Fruit fly (Drosophila melanogaster) whole organism, embryonic: ENCODE measurements around the gene CG6153.
A peak's percentile ranks its signal among the peaks of the same experiment; 100 is the strongest.

Experiments used
- Abd-B ChIP-seq: fragments of 200-800 bp; sonication (Bioruptor generic); optimal IDR thresholded peaks from 2 replicates; lab custom pipeline; 2018; ENCODE audit warnings: missing biosample characterization, mild to moderate bottlenecking, missing genetic modification characterization, moderate library complexity
- Asciz ChIP-seq: fragments of 200-800 bp; sonication (Bioruptor generic); optimal IDR thresholded peaks from 2 replicates; lab custom pipeline; 2017; ENCODE audit warnings: missing biosample characterization, mild to moderate bottlenecking, missing genetic modification characterization, missing genetic modification reagents
- Atf6 ChIP-seq: fragments of 200-800 bp; sonication (Bioruptor generic); IDR thresholded peaks from 2 replicates; pipeline ENCODE4 v1.3.6; 2022; ENCODE audit warnings: missing biosample characterization, missing genetic modification characterization
- Awh ChIP-seq: fragments of 200-800 bp; sonication (Bioruptor generic); IDR thresholded peaks from 2 replicates; pipeline ENCODE4, ENCODE4 v1.3.6; 2022; ENCODE audit warnings: missing biosample characterization, missing genetic modification characterization
- B-H1 ChIP-seq: fragments of 200-800 bp; sonication (Bioruptor generic); IDR thresholded peaks from 3 replicates; pipeline ENCODE4 v1.3.6; 2022; ENCODE audit warnings: missing biosample characterization, missing genetic modification characterization
- Bgb ChIP-seq: fragments of 200-800 bp; sonication (Bioruptor generic); IDR thresholded peaks from 2 replicates; pipeline ENCODE4 v1.3.6; 2022; ENCODE audit warnings: missing biosample characterization, missing genetic modification characterization; ENCODE audit not compliant: partially characterized antibody
- BtbVII ChIP-seq: fragments of 200-800 bp; sonication (Bioruptor generic); optimal IDR thresholded peaks from 3 replicates; lab custom pipeline; 2017; ENCODE audit warnings: missing biosample characterization, mild to moderate bottlenecking, missing genetic modification characterization
- CG10565 ChIP-seq: fragments of 200-800 bp; sonication (Bioruptor generic); optimal IDR thresholded peaks from 3 replicates; lab custom pipeline; 2016; ENCODE audit warnings: missing biosample characterization, mild to moderate bottlenecking, missing genetic modification characterization
- CG10979 ChIP-seq: fragments of 200-800 bp; sonication (Bioruptor generic); optimal IDR thresholded peaks from 2 replicates; lab custom pipeline; 2018; ENCODE audit warnings: missing biosample characterization, mild to moderate bottlenecking, missing genetic modification characterization, moderate library complexity
- CG11456 ChIP-seq: fragments of 200-800 bp; sonication (Bioruptor generic); IDR thresholded peaks from 3 replicates; pipeline ENCODE4 v1.3.6; 2022; ENCODE audit warnings: missing biosample characterization, missing genetic modification characterization
- CG13624 ChIP-seq: fragments of 200-800 bp; sonication (Bioruptor generic); optimal IDR thresholded peaks from 2 replicates; lab custom pipeline; 2016; ENCODE audit warnings: missing biosample characterization, missing genetic modification characterization
- CG15269 ChIP-seq: fragments of 200-800 bp; sonication (Bioruptor generic); optimal IDR thresholded peaks from 2 replicates; lab custom pipeline; 2018; ENCODE audit warnings: missing biosample characterization, mild to moderate bottlenecking, missing genetic modification characterization, moderate library complexity
- CG1647 ChIP-seq: fragments of 200-800 bp; sonication (Bioruptor generic); optimal IDR thresholded peaks from 3 replicates; lab custom pipeline; 2016; ENCODE audit warnings: missing biosample characterization, missing genetic modification characterization
- CG16815 ChIP-seq: fragments of 200-800 bp; sonication (Bioruptor generic); optimal IDR thresholded peaks from 3 replicates; lab custom pipeline; 2017; ENCODE audit warnings: missing biosample characterization, mild to moderate bottlenecking, missing genetic modification characterization
- CG1792 ChIP-seq: fragments of 200-800 bp; sonication (Bioruptor generic); optimal IDR thresholded peaks from 2 replicates; lab custom pipeline; 2016; ENCODE audit warnings: missing biosample characterization, missing genetic modification characterization
- CG18476 ChIP-seq: fragments of 200-800 bp; sonication (Bioruptor generic); optimal IDR thresholded peaks from 2 replicates; lab custom pipeline; 2016; ENCODE audit warnings: missing biosample characterization, mild to moderate bottlenecking, missing genetic modification characterization
- CG2120 ChIP-seq: fragments of 200-800 bp; sonication (Bioruptor generic); optimal IDR thresholded peaks from 3 replicates; lab custom pipeline; 2016; ENCODE audit warnings: missing biosample characterization, missing genetic modification characterization
- CG2202 ChIP-seq: fragments of 200-800 bp; sonication (Bioruptor generic); optimal IDR thresholded peaks from 2 replicates; lab custom pipeline; 2018; ENCODE audit warnings: missing biosample characterization, mild to moderate bottlenecking, missing genetic modification characterization
- CG2712 ChIP-seq: fragments of 200-800 bp; optimal IDR thresholded peaks from 3 replicates; lab custom pipeline; 2019; ENCODE audit warnings: missing biosample characterization, mild to moderate bottlenecking, missing genetic modification characterization, moderate library complexity
- CG30020 ChIP-seq: fragments of 200-800 bp; optimal IDR thresholded peaks from 2 replicates; lab custom pipeline; 2019; ENCODE audit warnings: missing biosample characterization, mild to moderate bottlenecking, missing genetic modification characterization, moderate library complexity
- CG33557 ChIP-seq: fragments of 200-800 bp; sonication (Bioruptor generic); optimal IDR thresholded peaks from 2 replicates; lab custom pipeline; 2019; ENCODE audit warnings: missing biosample characterization, mild to moderate bottlenecking, missing genetic modification characterization, moderate library complexity
- CG34422 ChIP-seq: fragments of 200-800 bp; sonication (Bioruptor generic); IDR thresholded peaks from 3 replicates; pipeline ENCODE4 v1.3.6; 2022; ENCODE audit warnings: missing biosample characterization, missing genetic modification characterization
- CG4707 ChIP-seq: fragments of 200-800 bp; sonication (Bioruptor generic); optimal IDR thresholded peaks from 2 replicates; lab custom pipeline; 2018; ENCODE audit warnings: missing biosample characterization, mild to moderate bottlenecking, missing genetic modification characterization, moderate library complexity
- CG4820 ChIP-seq: fragments of 200-800 bp; sonication (Bioruptor generic); optimal IDR thresholded peaks from 3 replicates; lab custom pipeline; 2016; ENCODE audit warnings: missing biosample characterization, missing genetic modification characterization
- CG6683 ChIP-seq: fragments of 200-800 bp; sonication (Bioruptor generic); optimal IDR thresholded peaks from 2 replicates; lab custom pipeline; 2017; ENCODE audit warnings: missing biosample characterization, mild to moderate bottlenecking, missing genetic modification characterization, missing genetic modification reagents
- CG7745 ChIP-seq: fragments of 200-800 bp; sonication (Bioruptor generic); optimal IDR thresholded peaks from 2 replicates; lab custom pipeline; 2018; ENCODE audit warnings: missing biosample characterization, mild to moderate bottlenecking, missing genetic modification characterization, moderate library complexity
- CG9932 ChIP-seq: fragments of 200-800 bp; sonication (Bioruptor generic); IDR thresholded peaks from 2 replicates; pipeline ENCODE4 v1.3.6; 2022; ENCODE audit warnings: missing biosample characterization, missing genetic modification characterization
- CkIIα-i1 ChIP-seq: fragments of 200-800 bp; sonication (Bioruptor generic); IDR thresholded peaks from 2 replicates; pipeline ENCODE4 v1.3.6; 2022; ENCODE audit warnings: missing biosample characterization, missing genetic modification characterization
- Dll ChIP-seq: fragments of 200-800 bp; sonication (Bioruptor generic); IDR thresholded peaks from 4 replicates; pipeline ENCODE4 v1.3.6; 2022; ENCODE audit warnings: missing biosample characterization, missing genetic modification characterization; ENCODE audit not compliant: partially characterized antibody
- Doc3 ChIP-seq: fragments of 200-800 bp; sonication (Bioruptor generic); IDR thresholded peaks from 3 replicates; pipeline ENCODE4 v1.3.6; 2022; ENCODE audit warnings: missing biosample characterization, missing genetic modification characterization; ENCODE audit not compliant: partially characterized antibody
- Fer2 ChIP-seq: fragments of 200-800 bp; sonication (Bioruptor generic); optimal IDR thresholded peaks from 2 replicates; lab custom pipeline; 2018; ENCODE audit warnings: missing biosample characterization, mild to moderate bottlenecking, missing genetic modification characterization, moderate library complexity
- Ravus ChIP-seq: fragments of 200-800 bp; sonication (Bioruptor generic); IDR thresholded peaks from 2 replicates; pipeline ENCODE4 v1.3.6; 2022; ENCODE audit warnings: missing biosample characterization, missing genetic modification characterization
- Spps ChIP-seq: fragments of 200-800 bp; sonication (Bioruptor generic); optimal IDR thresholded peaks from 2 replicates; lab custom pipeline; 2018; ENCODE audit warnings: missing biosample characterization, mild to moderate bottlenecking, missing genetic modification characterization
- Taf1 ChIP-seq: fragments of 200-800 bp; sonication (Bioruptor generic); IDR thresholded peaks from 2 replicates; pipeline ENCODE4 v1.3.6; 2022; ENCODE audit warnings: missing biosample characterization, missing genetic modification characterization
- Xbp1 ChIP-seq: fragments of 200-800 bp; sonication (Bioruptor generic); optimal IDR thresholded peaks from 3 replicates; lab custom pipeline; 2016; ENCODE audit warnings: missing biosample characterization, mild to moderate bottlenecking, missing genetic modification characterization
- YL-1 ChIP-seq: fragments of 200-800 bp; sonication (Bioruptor generic); optimal IDR thresholded peaks from 3 replicates; lab custom pipeline; 2017; ENCODE audit warnings: missing biosample characterization, mild to moderate bottlenecking, missing genetic modification characterization
- gcm ChIP-seq: fragments of 200-800 bp; sonication (Bioruptor generic); optimal IDR thresholded peaks from 2 replicates; lab custom pipeline; 2019; ENCODE audit warnings: missing biosample characterization, mild to moderate bottlenecking, missing genetic modification characterization, moderate library complexity
- hbn ChIP-seq: fragments of 200-800 bp; sonication (Bioruptor generic); IDR thresholded peaks from 2 replicates; pipeline ENCODE4 v1.3.6; 2022; ENCODE audit warnings: missing biosample characterization, missing genetic modification characterization; ENCODE audit not compliant: partially characterized antibody
- jigr1 ChIP-seq: fragments of 200-800 bp; sonication (Bioruptor generic); IDR thresholded peaks from 3 replicates; pipeline ENCODE4 v1.3.6; 2022; ENCODE audit warnings: missing biosample characterization, missing genetic modification characterization
- luna ChIP-seq: fragments of 200-800 bp; sonication (Bioruptor generic); optimal IDR thresholded peaks from 2 replicates; lab custom pipeline; 2016; ENCODE audit warnings: missing biosample characterization, missing genetic modification characterization
- mam ChIP-seq: fragments of 200-800 bp; sonication (Bioruptor generic); optimal IDR thresholded peaks from 3 replicates; lab custom pipeline; 2016; ENCODE audit warnings: missing biosample characterization, missing genetic modification characterization
- nau ChIP-seq: fragments of 200-800 bp; sonication (Bioruptor generic); optimal IDR thresholded peaks from 3 replicates; lab custom pipeline; 2017; ENCODE audit warnings: missing biosample characterization, mild to moderate bottlenecking, missing genetic modification characterization, missing genetic modification reagents
- onecut ChIP-seq: fragments of 200-800 bp; sonication (Bioruptor generic); IDR thresholded peaks from 2 replicates; pipeline ENCODE4 v1.3.6; 2022; ENCODE audit warnings: missing biosample characterization, missing genetic modification characterization
- peb ChIP-seq: fragments of 200-800 bp; sonication (Bioruptor generic); IDR thresholded peaks from 2 replicates; pipeline ENCODE4 v1.3.6; 2022; ENCODE audit warnings: missing biosample characterization, missing genetic modification characterization
- scrt ChIP-seq: fragments of 200-800 bp; sonication (Bioruptor generic); optimal IDR thresholded peaks from 2 replicates; lab custom pipeline; 2018; ENCODE audit warnings: missing biosample characterization, mild to moderate bottlenecking, missing genetic modification characterization, moderate library complexity
- stwl ChIP-seq: fragments of 200-800 bp; sonication (Bioruptor generic); optimal IDR thresholded peaks from 3 replicates; lab custom pipeline; 2018; ENCODE audit warnings: missing biosample characterization, mild to moderate bottlenecking, missing genetic modification characterization, moderate library complexity
- trem ChIP-seq: fragments of 200-800 bp; optimal IDR thresholded peaks from 3 replicates; lab custom pipeline; 2019; ENCODE audit warnings: missing biosample characterization, mild to moderate bottlenecking, missing genetic modification characterization, moderate library complexity
- tx ChIP-seq: fragments of 200-800 bp; sonication (Bioruptor generic); optimal IDR thresholded peaks from 2 replicates; lab custom pipeline; 2016; ENCODE audit warnings: missing biosample characterization, missing genetic modification characterization
- vnd ChIP-seq: fragments of 200-800 bp; sonication (Bioruptor generic); IDR thresholded peaks from 3 replicates; pipeline ENCODE4 v1.3.6; 2022; ENCODE audit warnings: missing biosample characterization, missing genetic modification characterization; ENCODE audit not compliant: partially characterized antibody
- wor ChIP-seq: fragments of 200-800 bp; sonication (Bioruptor generic); IDR thresholded peaks from 2 replicates; pipeline ENCODE4 v1.3.6; 2022; ENCODE audit warnings: missing biosample characterization, missing genetic modification characterization

CG6153 gene

dm6 chr2L:12704418-12704920 lies 11.7 kb downstream of the CG6153 start, which contains the start of the genes CG5776 and spict (continued):
- TF ChIP-seq Awh (GFP tag; lab: Robert Waterston, UW) = peak; percentile 59; the same call in 1 of the 2 replicates
- TF ChIP-seq CG2202 (tag; lab: Kevin White, UChicago) = peak; percentile 61
- TF ChIP-seq Atf6 (GFP tag; lab: Robert Waterston, UW) = peak; percentile 84
- peak; percentile 83 for TF ChIP-seq CG11456 (GFP tag; lab: Robert Waterston, UW)
- peak; percentile 80 for TF ChIP-seq CG16815 (GFP tag; lab: Kevin White, UChicago)
- TF ChIP-seq CG9932 = peak; percentile 94
- TF ChIP-seq CG4820 (GFP tag; lab: Kevin White, UChicago) = peak; percentile 33
- peak; percentile 85 for TF ChIP-seq CG2120 (GFP tag; lab: Kevin White, UChicago)
- TF ChIP-seq jigr1 = no peak
- no peak for TF ChIP-seq CG1647 (GFP tag; lab: Kevin White, UChicago)
- TF ChIP-seq gcm (GFP tag; lab: Kevin White, UChicago) = peak; percentile 70
- peak; percentile 91 for TF ChIP-seq CG34422
- TF ChIP-seq onecut (GFP tag; lab: Robert Waterston, UW) = peak; percentile 35
- peak; percentile 40 for TF ChIP-seq Spps (tag; lab: Kevin White, UChicago)
- TF ChIP-seq nau (GFP tag; lab: Kevin White, UChicago) = no peak
- no peak for TF ChIP-seq Doc3 (GFP tag; lab: Robert Waterston, UW)
- peak; percentile 75 for TF ChIP-seq Xbp1 (GFP tag; lab: Kevin White, UChicago)
- TF ChIP-seq YL-1 = peak; percentile 60
- TF ChIP-seq Ravus (GFP tag; lab: Robert Waterston, UW) = peak; percentile 45
- TF ChIP-seq CG10979 = peak; percentile 51
- TF ChIP-seq CG2712 = peak; percentile 82
- peak; percentile 37 for TF ChIP-seq Fer2
- TF ChIP-seq Bgb (GFP tag; lab: Robert Waterston, UW) = peak; percentile 54
- peak; percentile 76 for TF ChIP-seq trem (tag; lab: Kevin White, UChicago)
- peak; percentile 14 for TF ChIP-seq CG6683 (GFP tag; lab: Kevin White, UChicago)
- no peak for TF ChIP-seq Abd-B
- TF ChIP-seq CG18476 = peak; percentile 66
- no peak for TF ChIP-seq CkIIα-i1
- no peak for TF ChIP-seq luna (GFP tag; lab: Kevin White, UChicago)
- no peak for TF ChIP-seq CG1792 (GFP tag; lab: Kevin White, UChicago)
- TF ChIP-seq B-H1 (GFP tag; lab: Robert Waterston, UW) = peak; percentile 56; the same call in 2 of the 3 replicates
- peak; percentile 75 for TF ChIP-seq CG15269 (tag; lab: Kevin White, UChicago)
- TF ChIP-seq mam (GFP tag; lab: Kevin White, UChicago) = no peak
- TF ChIP-seq BtbVII = peak; percentile 1
- peak; percentile 54; the same call in 1 of the 4 replicates for TF ChIP-seq Dll (GFP tag; lab: Robert Waterston, UW)
- peak; percentile 44; the same call in 1 of the 2 replicates for TF ChIP-seq peb
- no peak for TF ChIP-seq hbn (GFP tag; lab: Robert Waterston, UW)
- no peak for TF ChIP-seq CG4707
- TF ChIP-seq vnd (GFP tag; lab: Robert Waterston, UW) = no peak
- TF ChIP-seq CG33557 (GFP tag; lab: Kevin White, UChicago) = peak; percentile 60
- TF ChIP-seq CG7745 (tag; lab: Kevin White, UChicago) = no peak
- TF ChIP-seq CG13624 (GFP tag; lab: Kevin White, UChicago) = peak; percentile 39
- TF ChIP-seq CG30020 (tag; lab: Kevin White, UChicago) = peak; percentile 58
- TF ChIP-seq stwl = peak; percentile 31
- TF ChIP-seq Taf1 (GFP tag; lab: Robert Waterston, UW) = no peak
- TF ChIP-seq scrt (GFP tag; lab: Kevin White, UChicago) = peak; percentile 68
- no peak for TF ChIP-seq CG10565 (GFP tag; lab: Kevin White, UChicago)
- TF ChIP-seq tx (GFP tag; lab: Kevin White, UChicago) = peak; percentile 3
- TF ChIP-seq wor = peak; percentile 73
- TF ChIP-seq Asciz (GFP tag; lab: Kevin White, UChicago) = no peak
